Fruit fly (Drosophila melanogaster) whole organism, embryonic: ENCODE measurements around the gene CG10584.
A peak's percentile ranks its signal among the peaks of the same experiment; 100 is the strongest.

Experiments
- Aef1 ChIP-seq: fragments of 200-800 bp; sonication (Bioruptor generic); IDR thresholded peaks from 3 replicates; pipeline ENCODE4 v1.3.6; 2022; ENCODE audit warnings: missing biosample characterization, missing genetic modification characterization
- CG10321 ChIP-seq: fragments of 200-800 bp; sonication (Bioruptor generic); IDR thresholded peaks from 2 replicates; pipeline ENCODE4 v1.3.6; 2022; ENCODE audit warnings: missing biosample characterization, missing genetic modification characterization
- CG10543 ChIP-seq: fragments of 200-800 bp; sonication (Bioruptor generic); optimal IDR thresholded peaks from 3 replicates; lab custom pipeline; 2017; ENCODE audit warnings: missing biosample characterization, mild to moderate bottlenecking, missing genetic modification characterization, moderate library complexity
- CG11085 ChIP-seq: fragments of 200-800 bp; sonication (Bioruptor generic); IDR thresholded peaks from 2 replicates; pipeline ENCODE4 v1.3.6; 2022; ENCODE audit warnings: missing biosample characterization, missing genetic modification characterization
- CG12769 ChIP-seq: fragments of 200-800 bp; sonication (Bioruptor generic); optimal IDR thresholded peaks from 2 replicates; lab custom pipeline; 2019; ENCODE audit warnings: missing biosample characterization, mild to moderate bottlenecking, missing genetic modification characterization, moderate library complexity
- CG15479 ChIP-seq: fragments of 200-800 bp; sonication (Bioruptor generic); optimal IDR thresholded peaks from 3 replicates; lab custom pipeline; 2019; ENCODE audit warnings: missing biosample characterization, mild to moderate bottlenecking, missing genetic modification characterization, moderate library complexity
- CG2120 ChIP-seq: fragments of 200-800 bp; sonication (Bioruptor generic); optimal IDR thresholded peaks from 3 replicates; lab custom pipeline; 2016; ENCODE audit warnings: missing biosample characterization, missing genetic modification characterization
- CG2202 ChIP-seq: fragments of 200-800 bp; sonication (Bioruptor generic); optimal IDR thresholded peaks from 2 replicates; lab custom pipeline; 2018; ENCODE audit warnings: missing biosample characterization, mild to moderate bottlenecking, missing genetic modification characterization
- CG3065 ChIP-seq: fragments of 200-800 bp; sonication (Bioruptor generic); optimal IDR thresholded peaks from 2 replicates; lab custom pipeline; 2016; ENCODE audit warnings: missing biosample characterization, missing genetic modification characterization
- CG31224 ChIP-seq: fragments of 200-800 bp; sonication (Bioruptor generic); IDR thresholded peaks from 2 replicates; pipeline ENCODE4 v1.3.6; 2022; ENCODE audit warnings: missing biosample characterization, missing genetic modification characterization
- CG33557 ChIP-seq: fragments of 200-800 bp; sonication (Bioruptor generic); optimal IDR thresholded peaks from 2 replicates; lab custom pipeline; 2019; ENCODE audit warnings: missing biosample characterization, mild to moderate bottlenecking, missing genetic modification characterization, moderate library complexity
- CG5180 ChIP-seq: fragments of 200-800 bp; sonication (Bioruptor generic); optimal IDR thresholded peaks from 3 replicates; lab custom pipeline; 2017; ENCODE audit warnings: missing biosample characterization, missing genetic modification characterization, mild to moderate bottlenecking, moderate library complexity, missing genetic modification reagents
- CG6254 ChIP-seq: fragments of 200-800 bp; sonication (Bioruptor generic); optimal IDR thresholded peaks from 3 replicates; lab custom pipeline; 2017; ENCODE audit warnings: mild to moderate bottlenecking, missing biosample characterization, missing genetic modification reagents, missing genetic modification characterization
- CG6689 ChIP-seq: fragments of 200-800 bp; sonication (Bioruptor generic); IDR thresholded peaks from 2 replicates; pipeline ENCODE4 v1.3.6; 2022; ENCODE audit warnings: missing biosample characterization, missing genetic modification characterization
- CG7271 ChIP-seq: fragments of 200-800 bp; sonication (Bioruptor generic); optimal IDR thresholded peaks from 2 replicates; lab custom pipeline; 2018; ENCODE audit warnings: missing biosample characterization, mild to moderate bottlenecking, missing genetic modification characterization, moderate library complexity
- CG8478 ChIP-seq: fragments of >200 bp; optimal IDR thresholded peaks from 2 replicates; lab custom pipeline; 2018
- CG9932 ChIP-seq: fragments of 200-800 bp; sonication (Bioruptor generic); IDR thresholded peaks from 2 replicates; pipeline ENCODE4 v1.3.6; 2022; ENCODE audit warnings: missing biosample characterization, missing genetic modification characterization
- CHES-1-like ChIP-seq: fragments of 200-800 bp; sonication (Bioruptor generic); optimal IDR thresholded peaks from 2 replicates; lab custom pipeline; 2016; ENCODE audit warnings: missing biosample characterization, missing genetic modification characterization
- Camta ChIP-seq: fragments of 200-800 bp; sonication (Bioruptor generic); optimal IDR thresholded peaks from 2 replicates; lab custom pipeline; 2016; ENCODE audit warnings: missing biosample characterization, missing genetic modification characterization
- HHEX ChIP-seq: fragments of 200-800 bp; sonication (Bioruptor generic); optimal IDR thresholded peaks from 3 replicates; lab custom pipeline; 2017; ENCODE audit warnings: missing biosample characterization, mild to moderate bottlenecking, missing genetic modification characterization, missing genetic modification reagents
- HLH54F ChIP-seq: fragments of 200-800 bp; sonication (Bioruptor generic); optimal IDR thresholded peaks from 3 replicates; lab custom pipeline; 2016; ENCODE audit warnings: missing biosample characterization, missing genetic modification characterization
- HmgD ChIP-seq: fragments of 200-800 bp; sonication (Bioruptor generic); optimal IDR thresholded peaks from 3 replicates; lab custom pipeline; 2016; ENCODE audit warnings: missing biosample characterization, missing genetic modification characterization
- NC2β ChIP-seq: fragments of 200-800 bp; sonication (Bioruptor generic); optimal IDR thresholded peaks from 2 replicates; lab custom pipeline; 2016; ENCODE audit warnings: missing biosample characterization, missing genetic modification characterization
- Side ChIP-seq: fragments of 200-800 bp; sonication (Bioruptor generic); optimal IDR thresholded peaks from 2 replicates; lab custom pipeline; 2016; ENCODE audit warnings: missing biosample characterization, missing genetic modification characterization
- Sox102F ChIP-seq: fragments of 200-800 bp; sonication (Bioruptor generic); optimal IDR thresholded peaks from 2 replicates; lab custom pipeline; 2018; ENCODE audit warnings: missing biosample characterization, mild to moderate bottlenecking, missing genetic modification characterization, moderate library complexity
- Xrp1 ChIP-seq: fragments of 200-800 bp; sonication (Bioruptor generic); IDR thresholded peaks from 2 replicates; pipeline ENCODE4 v1.3.6; 2022; ENCODE audit warnings: missing biosample characterization, missing genetic modification characterization
- YL-1 ChIP-seq: fragments of 200-800 bp; sonication (Bioruptor generic); optimal IDR thresholded peaks from 3 replicates; lab custom pipeline; 2017; ENCODE audit warnings: missing biosample characterization, mild to moderate bottlenecking, missing genetic modification characterization
- ase ChIP-seq: fragments of 200-800 bp; sonication (Bioruptor generic); IDR thresholded peaks from 3 replicates; pipeline ENCODE4 v1.3.6; 2022; ENCODE audit warnings: missing biosample characterization, missing genetic modification characterization
- bowl ChIP-seq: fragments of 200-800 bp; sonication (Bioruptor generic); IDR thresholded peaks from 2 replicates; pipeline ENCODE4 v1.3.6; 2022; ENCODE audit warnings: missing biosample characterization, missing genetic modification characterization
- bsh ChIP-seq, 2 experiments: fragments of 200-800 bp; sonication (Bioruptor generic); optimal IDR thresholded peaks; 2 replicates each; lab custom pipeline; 2017 to 2018; ENCODE audit warnings: mild to moderate bottlenecking in 2 of 2, missing biosample characterization in 2 of 2, missing genetic modification characterization in 2 of 2, moderate library complexity in 1 of 2
- chinmo ChIP-seq: fragments of 200-800 bp; sonication (Bioruptor generic); IDR thresholded peaks from 4 replicates; pipeline ENCODE4 v1.3.6; 2022; ENCODE audit warnings: missing biosample characterization, missing genetic modification characterization; ENCODE audit not compliant: partially characterized antibody
- chm ChIP-seq: fragments of 200-800 bp; sonication (Bioruptor generic); IDR thresholded peaks from 2 replicates; pipeline ENCODE4 v1.3.6; 2022; ENCODE audit warnings: missing biosample characterization, missing genetic modification characterization
- dati ChIP-seq: fragments of 200-800 bp; sonication (Bioruptor generic); IDR thresholded peaks from 2 replicates; pipeline ENCODE4 v1.3.6; 2022; ENCODE audit warnings: missing biosample characterization, missing genetic modification characterization
- emc ChIP-seq: fragments of 200-800 bp; sonication (Bioruptor generic); optimal IDR thresholded peaks from 2 replicates; lab custom pipeline; 2016; ENCODE audit warnings: missing biosample characterization, missing genetic modification characterization
- fd96Cb ChIP-seq: fragments of 200-800 bp; sonication (Bioruptor generic); optimal IDR thresholded peaks from 2 replicates; lab custom pipeline; 2018; ENCODE audit warnings: missing biosample characterization, mild to moderate bottlenecking, missing genetic modification characterization, moderate library complexity
- gem ChIP-seq: fragments of 200-800 bp; sonication (Bioruptor generic); optimal IDR thresholded peaks from 2 replicates; lab custom pipeline; 2019; ENCODE audit warnings: missing biosample characterization, mild to moderate bottlenecking, missing genetic modification characterization, moderate library complexity
- klu ChIP-seq: fragments of 200-800 bp; sonication (Bioruptor generic); IDR thresholded peaks from 2 replicates; pipeline ENCODE4 v1.3.6; 2022; ENCODE audit warnings: missing biosample characterization, missing genetic modification characterization
- mam ChIP-seq: fragments of 200-800 bp; sonication (Bioruptor generic); optimal IDR thresholded peaks from 3 replicates; lab custom pipeline; 2016; ENCODE audit warnings: missing biosample characterization, missing genetic modification characterization
- nerfin-1 ChIP-seq: fragments of 200-800 bp; sonication (Bioruptor generic); optimal IDR thresholded peaks from 3 replicates; lab custom pipeline; 2019; ENCODE audit warnings: missing biosample characterization, mild to moderate bottlenecking, missing genetic modification characterization, moderate library complexity
- nerfin-2 ChIP-seq: fragments of 200-800 bp; sonication (Bioruptor generic); IDR thresholded peaks from 2 replicates; pipeline ENCODE4 v1.3.6; 2022; ENCODE audit warnings: missing biosample characterization, missing genetic modification characterization; ENCODE audit not compliant: partially characterized antibody
- nom ChIP-seq: fragments of 200-800 bp; sonication (Bioruptor generic); optimal IDR thresholded peaks from 2 replicates; lab custom pipeline; 2017; ENCODE audit warnings: missing biosample characterization, missing genetic modification characterization, mild to moderate bottlenecking, moderate library complexity, missing genetic modification reagents
- rib ChIP-seq: fragments of 200-800 bp; sonication (Bioruptor generic); IDR thresholded peaks from 2 replicates; pipeline ENCODE4 v1.3.6; 2022; ENCODE audit warnings: missing biosample characterization, missing genetic modification characterization
- sd ChIP-seq: fragments of 200-800 bp; sonication (Bioruptor generic); optimal IDR thresholded peaks from 3 replicates; lab custom pipeline; 2018; ENCODE audit warnings: missing biosample characterization, mild to moderate bottlenecking, missing genetic modification characterization, moderate library complexity
- sens ChIP-seq: fragments of 200-800 bp; sonication (Bioruptor generic); peaks from one replicate; lab custom pipeline; 2016; ENCODE audit warnings: missing biosample characterization, missing genetic modification characterization
- slbo ChIP-seq: fragments of 200-800 bp; sonication (Bioruptor generic); IDR thresholded peaks from 2 replicates; pipeline ENCODE4 v1.3.6; 2022; ENCODE audit warnings: missing biosample characterization, missing genetic modification characterization
- slp2 ChIP-seq: fragments of 200-800 bp; sonication (Bioruptor generic); optimal IDR thresholded peaks from 2 replicates; lab custom pipeline; 2016; ENCODE audit warnings: missing biosample characterization, missing genetic modification characterization
- so ChIP-seq: fragments of 200-800 bp; sonication (Bioruptor generic); IDR thresholded peaks from 3 replicates; pipeline ENCODE4 v1.3.6; 2022; ENCODE audit warnings: missing biosample characterization, missing genetic modification characterization
- sr ChIP-seq: fragments of 200-800 bp; sonication (Bioruptor generic); IDR thresholded peaks from 3 replicates; pipeline ENCODE4 v1.3.6; 2022; ENCODE audit warnings: missing biosample characterization, missing genetic modification characterization
- wor ChIP-seq: fragments of 200-800 bp; sonication (Bioruptor generic); IDR thresholded peaks from 2 replicates; pipeline ENCODE4 v1.3.6; 2022; ENCODE audit warnings: missing biosample characterization, missing genetic modification characterization
- z ChIP-seq: fragments of 200-800 bp; sonication (Bioruptor generic); IDR thresholded peaks from 3 replicates; pipeline ENCODE4 v1.3.6; 2022; ENCODE audit warnings: missing biosample characterization, missing genetic modification characterization

CG10584 gene

DNA sequence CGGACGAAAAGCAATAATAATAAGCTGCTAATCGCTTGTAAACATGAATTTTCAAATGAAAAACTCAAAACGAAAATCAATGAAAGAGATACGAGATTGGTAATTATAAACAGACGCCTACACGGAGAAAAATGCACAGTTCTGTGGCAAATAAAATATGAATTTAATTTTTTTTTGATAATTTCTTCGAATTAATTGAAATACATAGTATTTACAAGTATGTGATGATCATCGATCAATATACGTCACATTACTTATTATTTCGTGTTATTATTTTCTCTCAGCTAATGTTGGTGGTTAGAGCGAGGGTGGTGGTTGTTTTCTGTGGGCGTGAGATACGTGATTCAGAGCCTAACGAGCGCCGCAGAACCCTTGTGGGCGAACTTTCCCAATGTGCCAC, 22.6 kb upstream of the CG10584 start (continued):
- TF ChIP-seq CG8478 (lab: Kevin White, UChicago): no peak
- peak; percentile 24 for TF ChIP-seq HLH54F (GFP tag; lab: Kevin White, UChicago)
- TF ChIP-seq HHEX (GFP tag; lab: Kevin White, UChicago): peak; percentile 59
- TF ChIP-seq CG5180 (GFP tag; lab: Kevin White, UChicago): peak; percentile 61
- peak; percentile 81 for TF ChIP-seq CG6689 (GFP tag; lab: Robert Waterston, UW)
- TF ChIP-seq slbo (GFP tag; lab: Robert Waterston, UW): peak; percentile 75
- no peak for TF ChIP-seq dati
- TF ChIP-seq CG31224: 0 out of 2 replicates have a peak, but pooled peaks have one; percentile 31
- TF ChIP-seq CG10321: peak; percentile 39; the same call in 1 of the 2 replicates
- TF ChIP-seq CG33557 (GFP tag; lab: Kevin White, UChicago): peak; percentile 20
- TF ChIP-seq HmgD (GFP tag; lab: Kevin White, UChicago): no peak
- TF ChIP-seq CG6254 (GFP tag; lab: Kevin White, UChicago): peak; percentile 58
- peak; percentile 63; the same call in 2 of the 3 replicates for TF ChIP-seq Aef1 (GFP tag; lab: Robert Waterston, UW)
- TF ChIP-seq fd96Cb (tag; lab: Kevin White, UChicago): peak; percentile 69
- TF ChIP-seq CG2202 (tag; lab: Kevin White, UChicago): peak; percentile 41
- peak; percentile 2 for TF ChIP-seq YL-1 (GFP tag; lab: Kevin White, UChicago)
- TF ChIP-seq CG11085 (GFP tag; lab: Robert Waterston, UW): no peak
- TF ChIP-seq nerfin-2 (GFP tag; lab: Robert Waterston, UW): no peak
- peak; percentile 6 for TF ChIP-seq CG3065
- peak; percentile 57 for TF ChIP-seq NC2β
- no peak for TF ChIP-seq CG7271 (tag; lab: Kevin White, UChicago)
- TF ChIP-seq Camta (GFP tag; lab: Kevin White, UChicago): peak; percentile 65
- peak; percentile 64 for TF ChIP-seq so
- TF ChIP-seq nom: no peak
- peak; percentile 87 for TF ChIP-seq Xrp1 (GFP tag; lab: Robert Waterston, UW)
- peak; percentile 7 for TF ChIP-seq emc (GFP tag; lab: Kevin White, UChicago)
- peak; percentile 51 for TF ChIP-seq slp2 (GFP tag; lab: Kevin White, UChicago)
- no peak for TF ChIP-seq z (GFP tag; lab: Robert Waterston, UW)
- peak; percentile 63 for TF ChIP-seq nerfin-1

DNA sequence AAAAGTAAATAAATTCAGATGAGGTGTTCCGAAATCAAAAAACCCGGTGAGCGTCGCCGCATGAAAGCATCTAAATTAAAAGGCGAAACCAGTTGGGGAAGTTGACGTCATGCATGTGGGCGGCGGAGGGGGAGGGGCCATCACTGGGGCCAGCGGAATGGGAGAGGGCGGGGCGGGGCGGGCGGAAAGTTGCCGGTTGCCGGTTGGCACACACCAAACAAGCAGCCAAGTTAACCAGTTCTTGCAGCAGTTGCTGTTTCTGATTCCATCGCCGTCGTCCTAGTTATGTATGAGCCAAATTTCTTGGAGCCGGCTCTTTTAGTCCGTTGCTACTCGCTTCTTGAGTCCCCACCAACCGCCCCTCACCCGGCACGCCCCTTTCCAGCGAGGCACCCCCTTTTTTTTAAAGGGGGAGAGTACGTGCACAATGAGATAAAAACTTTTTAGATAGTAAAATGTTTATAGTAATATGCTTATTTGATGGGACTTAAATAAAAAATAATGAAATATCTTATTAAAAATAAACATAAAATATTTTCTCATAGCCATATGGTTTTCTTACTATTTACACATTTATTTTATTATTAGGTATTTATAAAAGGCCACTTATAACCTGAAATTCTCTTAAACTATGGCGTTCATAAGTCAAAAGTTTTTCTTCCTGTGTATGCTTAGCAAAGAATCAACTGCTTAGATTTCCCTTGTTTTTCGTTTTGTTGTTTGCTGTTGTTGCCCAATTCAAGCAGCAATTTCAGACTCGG, 21.2 kb upstream of the CG10584 start:
- TF ChIP-seq sd (peak; percentile 18), CG9932 (GFP tag; lab: Robert Waterston, UW) (peak; percentile 24; the same call in 1 of the 2 replicates), ase (GFP tag; lab: Robert Waterston, UW) (0 out of 3 replicates have a peak, but pooled peaks have one; percentile 16), CHES-1-like (GFP tag; lab: Kevin White, UChicago) (no peak), bsh (GFP tag; optimal IDR thresholded peaks at IDR 0.05; lab: Kevin White, UChicago) (peak in 1 of 2 experiments; percentile 15), gem (peak; percentile 19), CG7271 (tag; lab: Kevin White, UChicago) (no peak), bowl (GFP tag; lab: Robert Waterston, UW) (no peak), CG10543 (GFP tag; lab: Kevin White, UChicago) (peak; percentile 8), chinmo (GFP tag; lab: Robert Waterston, UW) (peak; percentile 69; the same call in 1 of the 4 replicates), sens (GFP tag; lab: Kevin White, UChicago) (peak; percentile 44), klu (GFP tag; lab: Robert Waterston, UW) (peak; percentile 68), Sox102F (GFP tag; lab: Kevin White, UChicago) (peak; percentile 18), dati (peak; percentile 16; the same call in 1 of the 2 replicates), Side (no peak), sr (GFP tag; lab: Robert Waterston, UW) (peak; percentile 49; the same call in 1 of the 3 replicates), CG12769 (tag; lab: Kevin White, UChicago) (peak; percentile 46), wor (no peak), CG2120 (GFP tag; lab: Kevin White, UChicago) (no peak), mam (no peak), chm (GFP tag; lab: Robert Waterston, UW) (0 out of 2 replicates have a peak, but pooled peaks have one; percentile 25), rib (GFP tag; lab: Robert Waterston, UW) (0 out of 2 replicates have a peak, but pooled peaks have one; percentile 46), CG15479 (GFP tag; lab: Kevin White, UChicago) (no peak)
